Fruit fly (Drosophila melanogaster): Measurements from ENCODE around the gene CG4615.

CG4615 gene

dm6 chrX:7102013-7102520 is at the start of gene CG4615:
Gene CG4615 (minus strand): TSS chrX:7102300.
- TF ChIP-seq pan (optimal IDR thresholded peaks at IDR 0.05): no peak

dm6 chrX:7151290-7152038 is 49.4 kb upstream of the CG4615 start:
- TF ChIP-seq usp (GFP tag; optimal IDR thresholded peaks at IDR 0.05): no peak
- TF ChIP-seq Dll (optimal IDR thresholded peaks at IDR 0.05): no peak
- TF ChIP-seq pan (optimal IDR thresholded peaks at IDR 0.05): no peak
- no peak for TF ChIP-seq psq (optimal IDR thresholded peaks at IDR 0.05)
- no peak for TF ChIP-seq EcR (GFP tag; optimal IDR thresholded peaks at IDR 0.05)
- TF ChIP-seq CG8478 (optimal IDR thresholded peaks at IDR 0.05): no peak

dm6 chrX:7141753-7142152 is 39.7 kb upstream of the CG4615 start:
- TF ChIP-seq pan (optimal IDR thresholded peaks at IDR 0.05) (no peak), CG8478 (optimal IDR thresholded peaks at IDR 0.05) (no peak), psq (optimal IDR thresholded peaks at IDR 0.05) (no peak), usp (GFP tag; optimal IDR thresholded peaks at IDR 0.05) (no peak)

- no peak for TF ChIP-seq pan (optimal IDR thresholded peaks at IDR 0.05)
- no peak for TF ChIP-seq usp (GFP tag; optimal IDR thresholded peaks at IDR 0.05)
- no peak for TF ChIP-seq Dll (optimal IDR thresholded peaks at IDR 0.05)
- TF ChIP-seq psq (optimal IDR thresholded peaks at IDR 0.05): no peak
- no peak for TF ChIP-seq CG8478 (optimal IDR thresholded peaks at IDR 0.05)
- no peak for TF ChIP-seq EcR (GFP tag; optimal IDR thresholded peaks at IDR 0.05)
These were observed 37.9 kb upstream of the CG4615 start for dm6 chrX:7139952-7140351.

dm6 chrX:7137423-7137822 is 35.3 kb upstream of the CG4615 start, which contains the start of gene Cph:
Gene Cph (plus strand): TSS chrX:7137723.
- TF ChIP-seq Dll (optimal IDR thresholded peaks at IDR 0.05) (no peak), pan (optimal IDR thresholded peaks at IDR 0.05) (no peak), psq (optimal IDR thresholded peaks at IDR 0.05) (no peak), EcR (GFP tag; optimal IDR thresholded peaks at IDR 0.05) (no peak), usp (GFP tag; optimal IDR thresholded peaks at IDR 0.05) (no peak), CG8478 (optimal IDR thresholded peaks at IDR 0.05) (no peak)

- TF ChIP-seq psq (optimal IDR thresholded peaks at IDR 0.05) (no peak), usp (GFP tag; optimal IDR thresholded peaks at IDR 0.05) (no peak), pan (optimal IDR thresholded peaks at IDR 0.05) (no peak), Dll (optimal IDR thresholded peaks at IDR 0.05) (no peak), EcR (GFP tag; optimal IDR thresholded peaks at IDR 0.05) (no peak)
These were observed 22.4 kb upstream of the CG4615 start for dm6 chrX:7124474-7124873.

- TF ChIP-seq Dll (optimal IDR thresholded peaks at IDR 0.05) (no peak), psq (optimal IDR thresholded peaks at IDR 0.05) (no peak), CG8478 (optimal IDR thresholded peaks at IDR 0.05) (no peak), pan (optimal IDR thresholded peaks at IDR 0.05) (no peak), EcR (GFP tag; optimal IDR thresholded peaks at IDR 0.05) (no peak), usp (GFP tag; optimal IDR thresholded peaks at IDR 0.05) (no peak)
These were observed 19.9 kb upstream of the CG4615 start for dm6 chrX:7122002-7122401.

dm6 chrX:7120168-7120567 is 18.1 kb upstream of the CG4615 start:
- TF ChIP-seq psq (optimal IDR thresholded peaks at IDR 0.05): no peak

dm6 chrX:7117729-7118128 is 15.6 kb upstream of the CG4615 start:
- TF ChIP-seq CG8478 (optimal IDR thresholded peaks at IDR 0.05) (no peak), Dll (optimal IDR thresholded peaks at IDR 0.05) (no peak), psq (optimal IDR thresholded peaks at IDR 0.05) (no peak), pan (optimal IDR thresholded peaks at IDR 0.05) (no peak), EcR (GFP tag; optimal IDR thresholded peaks at IDR 0.05) (no peak), usp (GFP tag; optimal IDR thresholded peaks at IDR 0.05) (no peak)

dm6 chrX:7110890-7111289 is 8.8 kb upstream of the CG4615 start:
- TF ChIP-seq EcR (GFP tag; optimal IDR thresholded peaks at IDR 0.05): no peak
- TF ChIP-seq CG8478 (optimal IDR thresholded peaks at IDR 0.05): no peak
- TF ChIP-seq psq (optimal IDR thresholded peaks at IDR 0.05): no peak
- TF ChIP-seq pan (optimal IDR thresholded peaks at IDR 0.05): no peak
- no peak for TF ChIP-seq Dll (optimal IDR thresholded peaks at IDR 0.05)
- TF ChIP-seq usp (GFP tag; optimal IDR thresholded peaks at IDR 0.05): no peak

dm6 chrX:7109793-7110606 is 7.9 kb upstream of the CG4615 start, which contains the start of gene fz4:
Gene fz4 (minus strand): TSS chrX:7110321.
- no peak for TF ChIP-seq EcR (GFP tag; optimal IDR thresholded peaks at IDR 0.05)
- no peak for TF ChIP-seq Dll (optimal IDR thresholded peaks at IDR 0.05)
- no peak for TF ChIP-seq pan (optimal IDR thresholded peaks at IDR 0.05)
- TF ChIP-seq usp (GFP tag; optimal IDR thresholded peaks at IDR 0.05): no peak
- TF ChIP-seq CG8478 (optimal IDR thresholded peaks at IDR 0.05): no peak
- TF ChIP-seq psq (optimal IDR thresholded peaks at IDR 0.05): no peak

dm6 chrX:7105533-7105932 is 3.4 kb upstream of the CG4615 start:
- no peak for TF ChIP-seq EcR (GFP tag; optimal IDR thresholded peaks at IDR 0.05)
- TF ChIP-seq CG8478 (optimal IDR thresholded peaks at IDR 0.05): no peak
- no peak for TF ChIP-seq usp (GFP tag; optimal IDR thresholded peaks at IDR 0.05)
- no peak for TF ChIP-seq Dll (optimal IDR thresholded peaks at IDR 0.05)
- TF ChIP-seq psq (optimal IDR thresholded peaks at IDR 0.05): no peak
- TF ChIP-seq pan (optimal IDR thresholded peaks at IDR 0.05): no peak
